Fruit fly (Drosophila melanogaster): ENCODE data around the gene Sos.

The Sos gene

dm6 chr2L:13811323-13811722 is 2.3 kb upstream of the Sos start, which contains the start of the genes Adat1 and CG16865 (continued):
- TF ChIP-seq sug (tag; optimal IDR thresholded peaks at IDR 0.05): no peak
- no peak for TF ChIP-seq CG4282 (GFP tag; optimal IDR thresholded peaks at IDR 0.05)
- TF ChIP-seq CG10431 (GFP tag; optimal IDR thresholded peaks at IDR 0.05): no peak
- no peak for TF ChIP-seq wdn (GFP tag; IDR thresholded peaks at IDR 0.05)
- no peak for TF ChIP-seq Abd-B (GFP tag; optimal IDR thresholded peaks at IDR 0.05)
- TF ChIP-seq Side (GFP tag; optimal IDR thresholded peaks at IDR 0.05): no peak
- TF ChIP-seq CG10267 (tag; optimal IDR thresholded peaks at IDR 0.05): peak; percentile 23
- TF ChIP-seq CG4730 (GFP tag; IDR thresholded peaks at IDR 0.05): no peak
- TF ChIP-seq CG15479 (GFP tag; optimal IDR thresholded peaks at IDR 0.05): no peak
- TF ChIP-seq Camta (GFP tag; optimal IDR thresholded peaks at IDR 0.05): no peak
- no peak for TF ChIP-seq row (GFP tag; IDR thresholded peaks at IDR 0.05)
- no peak for TF ChIP-seq C15 (GFP tag; IDR thresholded peaks at IDR 0.05)
- TF ChIP-seq CG17912 (GFP tag; optimal IDR thresholded peaks at IDR 0.05): no peak
- TF ChIP-seq CG1024 (GFP tag; IDR thresholded peaks at IDR 0.05): no peak
- TF ChIP-seq CG2889 (GFP tag; IDR thresholded peaks at IDR 0.05): no peak
- no peak for TF ChIP-seq peb (GFP tag; IDR thresholded peaks at IDR 0.05)
- no peak for TF ChIP-seq maf-S (GFP tag; optimal IDR thresholded peaks at IDR 0.05)
- no peak for TF ChIP-seq CG32772 (GFP tag; IDR thresholded peaks at IDR 0.05)
- TF ChIP-seq CG4820 (GFP tag; optimal IDR thresholded peaks at IDR 0.05): no peak
- peak; percentile 72; the same call in 1 of the 3 replicates for TF ChIP-seq CG34422 (GFP tag; IDR thresholded peaks at IDR 0.05)
- peak; percentile 55 for TF ChIP-seq YL-1 (GFP tag; optimal IDR thresholded peaks at IDR 0.05)
- no peak for TF ChIP-seq CG3163 (GFP tag; optimal IDR thresholded peaks at IDR 0.05)
- no peak for TF ChIP-seq tgo (GFP tag; IDR thresholded peaks at IDR 0.05)
- no peak for TF ChIP-seq sim (GFP tag; IDR thresholded peaks at IDR 0.05)
- TF ChIP-seq CG10654 (GFP tag; optimal IDR thresholded peaks at IDR 0.05): no peak
- TF ChIP-seq CG14014 (GFP tag; IDR thresholded peaks at IDR 0.05): no peak
- TF ChIP-seq CG1233 (GFP tag; optimal IDR thresholded peaks at IDR 0.05): no peak
- TF ChIP-seq exex (tag; optimal IDR thresholded peaks at IDR 0.05): no peak
- TF ChIP-seq dpn (GFP tag; optimal IDR thresholded peaks at IDR 0.05): no peak
- no peak for TF ChIP-seq CG31441 (GFP tag; IDR thresholded peaks at IDR 0.05)
- peak; percentile 54; the same call in 2 of the 3 replicates for TF ChIP-seq CG16813 (GFP tag; IDR thresholded peaks at IDR 0.05; ENCODE audit: partially characterized antibody)
- TF ChIP-seq eyg (GFP tag; optimal IDR thresholded peaks at IDR 0.05): no peak
- no peak for TF ChIP-seq Dbx (GFP tag; IDR thresholded peaks at IDR 0.05)
- TF ChIP-seq CG4328 (GFP tag; optimal IDR thresholded peaks at IDR 0.05): no peak
- TF ChIP-seq Antp (GFP tag; optimal IDR thresholded peaks at IDR 0.05): no peak
- no peak for TF ChIP-seq CG14050 (GFP tag; IDR thresholded peaks at IDR 0.05)
- TF ChIP-seq ato (GFP tag; IDR thresholded peaks at IDR 0.05; ENCODE audit: partially characterized antibody): peak; percentile 61; the same call in 1 of the 2 replicates
- no peak for TF ChIP-seq CG14965 (GFP tag; optimal IDR thresholded peaks at IDR 0.05; ENCODE audit: borderline replicate concordance)
- TF ChIP-seq sima (GFP tag; optimal IDR thresholded peaks at IDR 0.05): no peak
- TF ChIP-seq Bgb (GFP tag; IDR thresholded peaks at IDR 0.05; ENCODE audit: partially characterized antibody): peak; percentile 58
- TF ChIP-seq CG12236 (GFP tag; optimal IDR thresholded peaks at IDR 0.05): no peak
- no peak for TF ChIP-seq sr (GFP tag; IDR thresholded peaks at IDR 0.05)
- TF ChIP-seq CG6689 (GFP tag; IDR thresholded peaks at IDR 0.05): no peak
- no peak for TF ChIP-seq CG17361 (GFP tag; IDR thresholded peaks at IDR 0.05)
- no peak for TF ChIP-seq CG15073 (GFP tag; optimal IDR thresholded peaks at IDR 0.05)
- TF ChIP-seq gce (GFP tag; IDR thresholded peaks at IDR 0.05): no peak
- TF ChIP-seq dysf (GFP tag; IDR thresholded peaks at IDR 0.05): no peak
- no peak for TF ChIP-seq CG6175 (GFP tag; IDR thresholded peaks at IDR 0.05)
- no peak for TF ChIP-seq CG13123 (GFP tag; optimal IDR thresholded peaks at IDR 0.05)
- no peak for TF ChIP-seq B-H1 (GFP tag; IDR thresholded peaks at IDR 0.05)
- peak; percentile 47 for TF ChIP-seq CG12659 (GFP tag; optimal IDR thresholded peaks at IDR 0.05)
- TF ChIP-seq tin (GFP tag; optimal IDR thresholded peaks at IDR 0.05): no peak
- no peak for TF ChIP-seq CG2129 (GFP tag; IDR thresholded peaks at IDR 0.05; ENCODE audit: partially characterized antibody)
